Worm (Caenorhabditis elegans) whole organism, midembryonic: Measurements from ENCODE around the gene panl-3.

Source experiments
- T22C8.4 ChIP-seq: fragments of 200-800 bp; sonication (Bioruptor generic); IDR thresholded peaks from 2 replicates; pipeline ENCODE4 v1.3.6; 2022; ENCODE audit warnings: missing genetic modification characterization, missing compliant biosample characterization
- flt-1 ChIP-seq: fragments of 200-800 bp; sonication (Bioruptor generic); IDR thresholded peaks from 2 replicates; pipeline ENCODE4 v1.3.6; 2022; ENCODE audit warnings: missing genetic modification characterization, missing compliant biosample characterization
- med-1 ChIP-seq: sonication (generic microtip); optimal IDR thresholded peaks from 2 replicates; lab custom pipeline; 2017; ENCODE audit warnings: missing genetic modification characterization, mild to moderate bottlenecking, missing compliant biosample characterization, antibody characterized with exemption, missing genetic modification reagents; ENCODE audit not compliant: insufficient read depth
- tab-1 ChIP-seq: fragments of 200-800 bp; sonication (Bioruptor generic); IDR thresholded peaks from 2 replicates; pipeline ENCODE4 v1.3.6; 2022; ENCODE audit warnings: missing genetic modification characterization, missing compliant biosample characterization
- ztf-29 ChIP-seq: fragments of 200-800 bp; sonication (Bioruptor generic); IDR thresholded peaks from 2 replicates; pipeline ENCODE4 v1.3.6; 2022; ENCODE audit warnings: missing genetic modification reagents, missing genetic modification characterization, missing compliant biosample characterization

DNA sequence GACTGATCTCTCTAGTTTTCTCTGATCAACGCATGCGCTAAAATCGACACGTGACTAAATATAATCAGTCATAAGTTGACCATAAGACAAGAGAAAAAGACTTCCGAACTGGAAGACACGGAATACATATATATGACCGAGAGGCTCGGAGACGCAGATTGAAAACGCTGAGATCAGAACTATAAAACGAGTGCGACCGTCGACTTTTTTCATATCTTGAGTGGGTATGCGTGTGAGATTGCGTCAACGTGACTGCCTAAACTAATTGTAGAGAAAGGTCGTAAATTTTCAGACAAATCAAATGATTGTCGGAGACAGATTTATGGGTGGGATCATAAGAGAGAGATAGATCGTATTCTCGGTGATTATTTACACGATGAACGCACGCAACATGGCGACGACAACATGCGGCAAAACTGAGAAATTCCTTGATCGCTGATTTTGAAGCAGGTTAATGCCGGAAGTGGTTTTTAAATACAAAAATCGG lies 11.3 kb upstream of the panl-3 start:
- no peak for TF ChIP-seq T22C8.4 (GFP tag; lab: Robert Waterston, UW)
- TF ChIP-seq med-1 (GFP tag; lab: Kevin White, UChicago), result no peak
- TF ChIP-seq flt-1 (GFP tag; lab: Robert Waterston, UW), result no peak
- TF ChIP-seq tab-1, result no peak
- no peak for TF ChIP-seq ztf-29 (GFP tag; lab: Robert Waterston, UW)
